Worm (Caenorhabditis elegans): ENCODE results near the gene T19D7.5.

ce11 chrX:680920-681319 is 14.9 kb upstream of the T19D7.5 start, which contains the start of gene T19D7.7:
- no peak for TF ChIP-seq him-1 (tag; optimal IDR thresholded peaks at IDR 0.05)
- TF ChIP-seq dao-5 (tag; optimal IDR thresholded peaks at IDR 0.05): no peak
- TF ChIP-seq W03F9.2 (tag; optimal IDR thresholded peaks at IDR 0.05): no peak

Data from whole organism, L4/young adult.